Worm (Caenorhabditis elegans) whole organism, L1 larva: Measurements from ENCODE around the gene melo-1.

ENCODE experiments used
- C04F5.9 ChIP-seq: sonication (generic microtip); optimal IDR thresholded peaks from 2 replicates; lab custom pipeline; 2016; ENCODE audit warnings: missing genetic modification characterization, missing compliant biosample characterization
- C16A3.4 ChIP-seq: fragments of 150-350 bp; optimal IDR thresholded peaks from 2 replicates; lab custom pipeline; 2014; ENCODE audit warnings: missing biosample characterization, missing genetic modification characterization
- C34B4.2 ChIP-seq: sonication (generic microtip); optimal IDR thresholded peaks from 2 replicates; lab custom pipeline; 2017; ENCODE audit warnings: mild to moderate bottlenecking, missing genetic modification characterization, missing compliant biosample characterization
- F16B12.6 ChIP-seq: fragments of 150-350 bp; optimal IDR thresholded peaks from 2 replicates; lab custom pipeline; 2014; ENCODE audit warnings: missing biosample characterization, missing genetic modification characterization
- Y116A8C.19 ChIP-seq: sonication (generic microtip); optimal IDR thresholded peaks from 2 replicates; lab custom pipeline; 2016; ENCODE audit warnings: missing compliant biosample characterization, missing genetic modification characterization, borderline replicate concordance
- alr-1 ChIP-seq: fragments of 200-800 bp; sonication (Bioruptor generic); optimal IDR thresholded peaks from 2 replicates; lab custom pipeline; 2018; ENCODE audit warnings: borderline replicate concordance, mild to moderate bottlenecking, missing genetic modification characterization, missing compliant biosample characterization
- aly-2 ChIP-seq: fragments of 150-350 bp; optimal IDR thresholded peaks from 2 replicates; lab custom pipeline; 2014; ENCODE audit warnings: missing biosample characterization, missing genetic modification characterization
- ceh-8 ChIP-seq: fragments of 200-800 bp; sonication (Bioruptor generic); optimal IDR thresholded peaks from 2 replicates; lab custom pipeline; 2018; ENCODE audit warnings: mild to moderate bottlenecking, missing genetic modification characterization, moderate library complexity, missing compliant biosample characterization
- ceh-82 ChIP-seq, 3 experiments: fragments of 150-350 bp in 1 of 3; sonication (generic microtip) in 2 of 3; optimal IDR thresholded peaks; 2 replicates each; lab custom pipeline; 2014 to 2017; ENCODE audit warnings: missing biosample characterization in 3 of 3, missing genetic modification characterization in 3 of 3
- ceh-90 ChIP-seq: sonication (generic microtip); optimal IDR thresholded peaks from 2 replicates; lab custom pipeline; 2016; ENCODE audit warnings: missing genetic modification characterization, missing compliant biosample characterization
- ces-1 ChIP-seq: fragments of 150-350 bp; optimal IDR thresholded peaks from 2 replicates; lab custom pipeline; 2014; ENCODE audit warnings: missing biosample characterization, missing genetic modification reagents, missing genetic modification characterization
- dsc-1 ChIP-seq: sonication (generic microtip); optimal IDR thresholded peaks from 2 replicates; lab custom pipeline; 2016; ENCODE audit warnings: mild to moderate bottlenecking, missing genetic modification characterization, missing compliant biosample characterization
- efl-1 ChIP-seq, 4 experiments: fragments of 150-350 bp; optimal IDR thresholded peaks in 3 of 4; peaks in 1 of 4; 1 replicate in 1 of 4; 2 replicates in 3 of 4; lab custom pipeline; 2014; ENCODE audit warnings: missing biosample characterization in 2 of 4, missing genetic modification characterization in 2 of 4, missing genetic modification reagents in 2 of 4
- efl-3 ChIP-seq: fragments of 200-800 bp; sonication (Bioruptor generic); optimal IDR thresholded peaks from 2 replicates; lab custom pipeline; 2018; ENCODE audit warnings: mild to moderate bottlenecking, missing genetic modification characterization, missing compliant biosample characterization
- egl-27 ChIP-seq, 2 experiments: fragments of 150-350 bp in 1 of 2; sonication (generic microtip); optimal IDR thresholded peaks; 3 replicates each; lab custom pipeline; 2017 to 2018; ENCODE audit warnings: missing biosample characterization in 2 of 2, missing genetic modification characterization in 2 of 2, missing genetic modification reagents in 2 of 2
- ets-5 ChIP-seq: fragments of 200-800 bp; sonication (Bioruptor generic); IDR thresholded peaks from 2 replicates; pipeline ENCODE4 v1.3.6; 2022; ENCODE audit warnings: missing genetic modification characterization, missing compliant biosample characterization
- fkh-4 ChIP-seq: sonication (generic microtip); optimal IDR thresholded peaks from 2 replicates; lab custom pipeline; 2016; ENCODE audit warnings: missing compliant biosample characterization, missing genetic modification characterization, borderline replicate concordance
- fkh-8 ChIP-seq: sonication (generic microtip); optimal IDR thresholded peaks from 2 replicates; lab custom pipeline; 2016; ENCODE audit warnings: mild to moderate bottlenecking, missing genetic modification characterization, missing compliant biosample characterization
- fos-1 ChIP-seq: fragments of 150-350 bp; optimal IDR thresholded peaks from 2 replicates; lab custom pipeline; 2014; ENCODE audit warnings: missing biosample characterization, missing genetic modification characterization
- hlh-17 ChIP-seq: fragments of 200-800 bp; sonication (Bioruptor generic); optimal IDR thresholded peaks from 2 replicates; lab custom pipeline; 2018; ENCODE audit warnings: missing genetic modification characterization, mild to moderate bottlenecking, missing compliant biosample characterization, moderate library complexity, borderline replicate concordance
- hlh-4 ChIP-seq: sonication (generic microtip); optimal IDR thresholded peaks from 2 replicates; lab custom pipeline; 2016; ENCODE audit warnings: mild to moderate bottlenecking, missing genetic modification characterization, missing compliant biosample characterization
- hpl-2 ChIP-seq: fragments of 150-350 bp; optimal IDR thresholded peaks from 2 replicates; lab custom pipeline; 2014; ENCODE audit warnings: missing biosample characterization, missing genetic modification reagents, missing genetic modification characterization
- isw-1 ChIP-seq: fragments of 200-800 bp; sonication (Bioruptor generic); IDR thresholded peaks from 2 replicates; pipeline ENCODE4 v1.3.6; 2022; ENCODE audit warnings: missing genetic modification characterization, missing compliant biosample characterization
- lin-13 ChIP-seq: fragments of 150-350 bp; optimal IDR thresholded peaks from 2 replicates; lab custom pipeline; 2014; ENCODE audit warnings: missing biosample characterization, missing genetic modification reagents, missing genetic modification characterization
- lin-14 ChIP-seq: fragments of 200-800 bp; sonication (Bioruptor generic); optimal IDR thresholded peaks from 2 replicates; lab custom pipeline; 2018; ENCODE audit warnings: mild to moderate bottlenecking, missing genetic modification characterization, moderate library complexity, missing compliant biosample characterization
- lin-39 ChIP-seq: fragments of 150-350 bp; optimal IDR thresholded peaks from 2 replicates; lab custom pipeline; 2014; ENCODE audit warnings: missing biosample characterization, missing genetic modification reagents, missing genetic modification characterization
- lir-3 ChIP-seq: sonication (generic microtip); optimal IDR thresholded peaks from 2 replicates; lab custom pipeline; 2016; ENCODE audit warnings: mild to moderate bottlenecking, missing genetic modification characterization, moderate library complexity, missing compliant biosample characterization; ENCODE audit not compliant: poor library complexity
- mab-9 ChIP-seq: fragments of 200-800 bp; sonication (Bioruptor generic); IDR thresholded peaks from 2 replicates; pipeline ENCODE4 v1.3.6; 2022; ENCODE audit warnings: missing genetic modification reagents, missing genetic modification characterization, missing compliant biosample characterization
- mef-2 ChIP-seq: fragments of 150-350 bp; optimal IDR thresholded peaks from 2 replicates; lab custom pipeline; 2014; ENCODE audit warnings: missing biosample characterization, missing genetic modification characterization
- mep-1 ChIP-seq: fragments of 150-350 bp; optimal IDR thresholded peaks from 2 replicates; lab custom pipeline; 2014; ENCODE audit warnings: missing biosample characterization, missing genetic modification characterization
- nhr-11 ChIP-seq: fragments of 150-350 bp; optimal IDR thresholded peaks from 2 replicates; lab custom pipeline; 2014; ENCODE audit warnings: missing biosample characterization, missing genetic modification characterization
- nhr-19 ChIP-seq: fragments of 200-800 bp; sonication (Bioruptor generic); conservative IDR thresholded peaks from 2 replicates; pipeline ENCODE4 v1.3.6; 2022; ENCODE audit warnings: missing genetic modification characterization, missing compliant biosample characterization
- nhr-237 ChIP-seq: fragments of 150-350 bp; optimal IDR thresholded peaks from 2 replicates; lab custom pipeline; 2014; ENCODE audit warnings: missing biosample characterization, missing genetic modification characterization
- nhr-28 ChIP-seq: fragments of 150-350 bp; optimal IDR thresholded peaks from 2 replicates; lab custom pipeline; 2014; ENCODE audit warnings: missing biosample characterization, missing genetic modification characterization
- nhr-47 ChIP-seq: sonication (generic microtip); optimal IDR thresholded peaks from 2 replicates; lab custom pipeline; 2016; ENCODE audit warnings: mild to moderate bottlenecking, missing genetic modification characterization, moderate library complexity, missing compliant biosample characterization
- nhr-76 ChIP-seq: sonication (generic microtip); optimal IDR thresholded peaks from 2 replicates; lab custom pipeline; 2017; ENCODE audit warnings: missing biosample characterization, missing genetic modification characterization
- nhr-84 ChIP-seq: sonication (generic microtip); optimal IDR thresholded peaks from 2 replicates; lab custom pipeline; 2017; ENCODE audit warnings: missing biosample characterization, missing genetic modification characterization
- nhr-90 ChIP-seq: sonication (generic microtip); optimal IDR thresholded peaks from 2 replicates; lab custom pipeline; 2016; ENCODE audit warnings: mild to moderate bottlenecking, missing genetic modification characterization, missing compliant biosample characterization; ENCODE audit not compliant: poor library complexity
- pag-3 ChIP-seq: sonication (generic microtip); optimal IDR thresholded peaks from 2 replicates; lab custom pipeline; 2017; ENCODE audit warnings: missing genetic modification characterization, mild to moderate bottlenecking, missing compliant biosample characterization, antibody characterized with exemption, borderline replicate concordance; ENCODE audit not compliant: insufficient read depth
- pax-3 ChIP-seq: fragments of 200-800 bp; sonication (Bioruptor generic); optimal IDR thresholded peaks from 2 replicates; lab custom pipeline; 2018; ENCODE audit warnings: mild to moderate bottlenecking, missing genetic modification characterization, moderate library complexity, missing compliant biosample characterization
- skn-1 ChIP-seq: fragments of 150-350 bp; optimal IDR thresholded peaks from 2 replicates; lab custom pipeline; 2014; ENCODE audit warnings: missing biosample characterization, missing genetic modification characterization
- snpc-4 ChIP-seq: fragments of 150-350 bp; optimal IDR thresholded peaks from 2 replicates; lab custom pipeline; 2014; ENCODE audit warnings: missing biosample characterization, missing genetic modification characterization
- sox-4 ChIP-seq: sonication (generic microtip); optimal IDR thresholded peaks from 2 replicates; lab custom pipeline; 2016; ENCODE audit warnings: missing genetic modification characterization, missing compliant biosample characterization
- sup-37 ChIP-seq: fragments of 200-800 bp; sonication (Bioruptor generic); optimal IDR thresholded peaks from 2 replicates; lab custom pipeline; 2018; ENCODE audit warnings: mild to moderate bottlenecking, missing genetic modification characterization, missing compliant biosample characterization
- swsn-7 ChIP-seq: sonication (generic microtip); optimal IDR thresholded peaks from 2 replicates; lab custom pipeline; 2016; ENCODE audit warnings: missing genetic modification characterization, missing compliant biosample characterization
- unc-130 ChIP-seq: fragments of 150-350 bp; optimal IDR thresholded peaks from 2 replicates; lab custom pipeline; 2017; ENCODE audit warnings: missing biosample characterization, missing genetic modification characterization, inconsistent platforms
- unc-86 ChIP-seq: sonication (generic microtip); optimal IDR thresholded peaks from 2 replicates; lab custom pipeline; 2016; ENCODE audit warnings: missing genetic modification characterization, missing compliant biosample characterization
- vab-15 ChIP-seq: sonication (generic microtip); optimal IDR thresholded peaks from 2 replicates; lab custom pipeline; 2017; ENCODE audit warnings: missing genotype, mild to moderate bottlenecking, missing genetic modification characterization, missing compliant biosample characterization
- xbp-1 ChIP-seq: sonication (generic microtip); optimal IDR thresholded peaks from 2 replicates; lab custom pipeline; 2016; ENCODE audit warnings: missing genetic modification characterization, missing compliant biosample characterization
- zip-4 ChIP-seq: fragments of 200-800 bp; sonication (Bioruptor generic); optimal IDR thresholded peaks from 2 replicates; lab custom pipeline; 2018; ENCODE audit warnings: mild to moderate bottlenecking, missing genetic modification characterization, moderate library complexity, missing compliant biosample characterization
- ztf-4 ChIP-seq: fragments of 150-350 bp; optimal IDR thresholded peaks from 2 replicates; lab custom pipeline; 2014; ENCODE audit warnings: missing biosample characterization, missing genetic modification characterization

The melo-1 gene

ce11 chrIV:14767693-14768251 lies 19.1 kb upstream of the melo-1 start, which contains the start of the genes mrps-7 and Y57G11C.3:
Gene mrps-7, minus strand, starts transcription at chrIV:14767730.
Gene Y57G11C.3, plus strand, starts transcription at chrIV:14768201.
- TF ChIP-seq Y116A8C.19 (tag; lab: Kevin White, UChicago) (no peak), nhr-11 (tag; lab: Kevin White, UChicago) (peak; percentile 77), fos-1 (tag; lab: Kevin White, UChicago) (peak; percentile 92), hlh-4 (tag; lab: Kevin White, UChicago) (no peak), mef-2 (tag; lab: Kevin White, UChicago) (peak; percentile 82), nhr-237 (tag; lab: Kevin White, UChicago) (peak; percentile 91), lin-14 (GFP tag; lab: Kevin White, UChicago) (peak; percentile 96), C16A3.4 (tag; lab: Kevin White, UChicago) (peak; percentile 97), mep-1 (tag; lab: Kevin White, UChicago) (peak; percentile 90), dsc-1 (peak; percentile 93), nhr-47 (tag; lab: Kevin White, UChicago) (peak; percentile 97), efl-1 (optimal IDR thresholded peaks at IDR 0.05; lab: Kevin White, UChicago) (peak; percentile 91 to 95), efl-1 (GFP tag; optimal IDR thresholded peaks at IDR 0.05 in 1 of 2; lab: Kevin White, UChicago) (peak; percentile 84 to 99), mab-9 (GFP tag; lab: Robert Waterston, UW) (peak; percentile 82), lir-3 (tag; lab: Kevin White, UChicago) (peak; percentile 71), fkh-8 (tag; lab: Kevin White, UChicago) (peak; percentile 95), unc-86 (tag; lab: Kevin White, UChicago) (peak; percentile 93), egl-27 (tag; optimal IDR thresholded peaks at IDR 0.05; lab: Kevin White, UChicago) (peak; percentile 48 to 67), C04F5.9 (tag; lab: Kevin White, UChicago) (peak; percentile 76), pax-3 (tag; lab: Kevin White, UChicago) (peak; percentile 87), lin-13 (GFP tag; lab: Kevin White, UChicago) (peak; percentile 95), skn-1 (tag; lab: Kevin White, UChicago) (peak; percentile 93), pag-3 (tag; lab: Kevin White, UChicago) (no peak), vab-15 (tag; lab: Kevin White, UChicago) (peak; percentile 81), efl-3 (no peak), zip-4 (GFP tag; lab: Kevin White, UChicago) (peak; percentile 92), ceh-8 (GFP tag; lab: Kevin White, UChicago) (peak; percentile 88), isw-1 (GFP tag; lab: Robert Waterston, UW) (peak; percentile 96), xbp-1 (tag; lab: Kevin White, UChicago) (peak; percentile 94), nhr-90 (tag; lab: Kevin White, UChicago) (peak; percentile 96), lin-39 (tag; lab: Kevin White, UChicago) (peak; percentile 89), nhr-84 (no peak), sup-37 (GFP tag; lab: Kevin White, UChicago) (peak; percentile 78), aly-2 (tag; lab: Kevin White, UChicago) (peak; percentile 94), snpc-4 (tag; lab: Kevin White, UChicago) (peak; percentile 89), nhr-19 (GFP tag; lab: Robert Waterston, UW) (peak; percentile 94), ztf-4 (tag; lab: Kevin White, UChicago) (peak; percentile 70), hpl-2 (GFP tag; lab: Kevin White, UChicago) (peak; percentile 94), ceh-82 (tag; optimal IDR thresholded peaks at IDR 0.05; lab: Kevin White, UChicago) (peak; percentile 95 to 98 (median 98)), nhr-76 (tag; lab: Kevin White, UChicago) (no peak), fkh-4 (tag; lab: Kevin White, UChicago) (peak; percentile 57), unc-130 (tag; lab: Kevin White, UChicago) (peak; percentile 93), C34B4.2 (tag; lab: Kevin White, UChicago) (peak; percentile 54), alr-1 (no peak), swsn-7 (tag; lab: Kevin White, UChicago) (peak; percentile 96), hlh-17 (GFP tag; lab: Kevin White, UChicago) (no peak), ces-1 (GFP tag; lab: Kevin White, UChicago) (no peak), ets-5 (GFP tag; lab: Robert Waterston, UW) (no peak), nhr-28 (no peak), ceh-90 (peak; percentile 50), F16B12.6 (tag; lab: Kevin White, UChicago) (peak; percentile 60), sox-4 (tag; lab: Kevin White, UChicago) (peak; percentile 71)
